Fruit fly (Drosophila melanogaster) whole organism, embryonic: Measurements from ENCODE around the gene CG10348.
A peak's percentile ranks its signal among the peaks of the same experiment; 100 is the strongest.

ENCODE experiments used
- Adf1 ChIP-seq: fragments of 200-800 bp; sonication (Bioruptor generic); IDR thresholded peaks from 2 replicates; pipeline ENCODE4 v1.3.6; 2022; ENCODE audit warnings: missing biosample characterization, missing genetic modification characterization
- Atf-2 ChIP-seq: fragments of 200-800 bp; sonication (Bioruptor generic); optimal IDR thresholded peaks from 2 replicates; lab custom pipeline; 2016; ENCODE audit warnings: missing biosample characterization, missing genetic modification characterization
- Atf3 ChIP-seq: fragments of 200-800 bp; sonication (Bioruptor generic); optimal IDR thresholded peaks from 3 replicates; lab custom pipeline; 2016; ENCODE audit warnings: missing biosample characterization, missing genetic modification characterization
- CG10565 ChIP-seq: fragments of 200-800 bp; sonication (Bioruptor generic); optimal IDR thresholded peaks from 3 replicates; lab custom pipeline; 2016; ENCODE audit warnings: missing biosample characterization, mild to moderate bottlenecking, missing genetic modification characterization
- CG11560 ChIP-seq: fragments of 200-800 bp; sonication (Bioruptor generic); IDR thresholded peaks from 3 replicates; pipeline ENCODE4 v1.3.6; 2022; ENCODE audit warnings: missing biosample characterization, missing genetic modification characterization
- CG14014 ChIP-seq: fragments of 200-800 bp; sonication (Bioruptor generic); IDR thresholded peaks from 2 replicates; pipeline ENCODE4 v1.3.6; 2022; ENCODE audit warnings: missing biosample characterization, missing genetic modification characterization
- CG15011 ChIP-seq: fragments of 200-800 bp; sonication (Bioruptor generic); optimal IDR thresholded peaks from 3 replicates; lab custom pipeline; 2018; ENCODE audit warnings: missing biosample characterization, mild to moderate bottlenecking, missing genetic modification characterization
- CG18764 ChIP-seq: fragments of 200-800 bp; sonication (Bioruptor generic); optimal IDR thresholded peaks from 3 replicates; lab custom pipeline; 2016; ENCODE audit warnings: missing biosample characterization, missing genetic modification characterization
- CG31365 ChIP-seq: fragments of 200-800 bp; sonication (Bioruptor generic); optimal IDR thresholded peaks from 2 replicates; lab custom pipeline; 2018; ENCODE audit warnings: missing biosample characterization, mild to moderate bottlenecking, missing genetic modification characterization
- CG31388 ChIP-seq: fragments of 200-800 bp; sonication (Bioruptor generic); optimal IDR thresholded peaks from 2 replicates; lab custom pipeline; 2016; ENCODE audit warnings: missing biosample characterization, missing genetic modification characterization
- CG33557 ChIP-seq: fragments of 200-800 bp; sonication (Bioruptor generic); optimal IDR thresholded peaks from 2 replicates; lab custom pipeline; 2019; ENCODE audit warnings: missing biosample characterization, mild to moderate bottlenecking, missing genetic modification characterization, moderate library complexity
- CG3407 ChIP-seq: fragments of 200-800 bp; sonication (Bioruptor generic); optimal IDR thresholded peaks from 2 replicates; lab custom pipeline; 2018; ENCODE audit warnings: missing biosample characterization, mild to moderate bottlenecking, missing genetic modification characterization
- CG42726 ChIP-seq: fragments of 200-800 bp; sonication (Bioruptor generic); IDR thresholded peaks from 2 replicates; pipeline ENCODE4 v1.3.6; 2022; ENCODE audit warnings: missing biosample characterization, missing genetic modification characterization; ENCODE audit not compliant: partially characterized antibody
- CG4360 ChIP-seq: fragments of 200-800 bp; sonication (Bioruptor generic); IDR thresholded peaks from 2 replicates; pipeline ENCODE4 v1.3.6; 2022; ENCODE audit warnings: missing biosample characterization, missing genetic modification characterization
- CG6272 ChIP-seq: fragments of 200-800 bp; sonication (Bioruptor generic); IDR thresholded peaks from 2 replicates; pipeline ENCODE4 v1.3.6; 2022; ENCODE audit warnings: missing biosample characterization, missing genetic modification characterization
- CG6654 ChIP-seq: fragments of 200-800 bp; sonication (Bioruptor generic); optimal IDR thresholded peaks from 2 replicates; lab custom pipeline; 2017; ENCODE audit warnings: missing biosample characterization, mild to moderate bottlenecking, missing genetic modification characterization
- CG6791 ChIP-seq: fragments of 200-800 bp; sonication (Bioruptor generic); IDR thresholded peaks from 3 replicates; pipeline ENCODE4 v1.3.6; 2022; ENCODE audit warnings: missing biosample characterization, missing genetic modification characterization; ENCODE audit not compliant: partially characterized antibody
- CG7786 ChIP-seq: fragments of 200-800 bp; sonication (Bioruptor generic); optimal IDR thresholded peaks from 2 replicates; lab custom pipeline; 2016; ENCODE audit warnings: missing biosample characterization, missing genetic modification characterization
- CG9932 ChIP-seq: fragments of 200-800 bp; sonication (Bioruptor generic); IDR thresholded peaks from 2 replicates; pipeline ENCODE4 v1.3.6; 2022; ENCODE audit warnings: missing biosample characterization, missing genetic modification characterization
- Dfd ChIP-seq, 2 experiments: fragments of >200 bp; optimal IDR thresholded peaks; 2 replicates each; lab custom pipeline; 2017; ENCODE audit warnings: missing biosample characterization in 2 of 2, missing genetic modification characterization in 2 of 2
- Eip74EF ChIP-seq, 2 experiments: fragments of 200-800 bp in 1 of 2; fragments of >200 bp in 1 of 2; sonication (Bioruptor generic) in 1 of 2; optimal IDR thresholded peaks; 2 replicates each; lab custom pipeline; 2017 to 2019; ENCODE audit warnings: missing biosample characterization in 2 of 2, missing genetic modification characterization in 2 of 2, mild to moderate bottlenecking in 1 of 2, moderate library complexity in 1 of 2
- GATAe ChIP-seq: fragments of 200-800 bp; sonication (Bioruptor generic); conservative IDR thresholded peaks from 2 replicates; pipeline ENCODE4 v1.3.6; 2022; ENCODE audit warnings: missing biosample characterization, missing genetic modification characterization
- H15 ChIP-seq: fragments of 200-800 bp; sonication (Bioruptor generic); IDR thresholded peaks from 3 replicates; pipeline ENCODE4 v1.3.6; 2022; ENCODE audit warnings: missing biosample characterization, missing genetic modification characterization
- Hr78 ChIP-seq, 2 experiments: fragments of 200-800 bp in 1 of 2; fragments of >200 bp in 1 of 2; sonication (Bioruptor generic) in 1 of 2; optimal IDR thresholded peaks; 2 replicates each; lab custom pipeline; 2017 to 2019; ENCODE audit warnings: missing biosample characterization in 2 of 2, missing genetic modification characterization in 2 of 2, mild to moderate bottlenecking in 1 of 2, moderate library complexity in 1 of 2
- NFAT ChIP-seq: fragments of 200-800 bp; sonication (Bioruptor generic); IDR thresholded peaks from 2 replicates; pipeline ENCODE4 v1.3.6; 2022; ENCODE audit warnings: missing biosample characterization, missing genetic modification characterization
- Opbp ChIP-seq: fragments of 200-800 bp; sonication (Bioruptor generic); IDR thresholded peaks from 3 replicates; pipeline ENCODE4 v1.3.6; 2022; ENCODE audit warnings: missing biosample characterization, missing genetic modification characterization; ENCODE audit not compliant: partially characterized antibody
- Rfx ChIP-seq: fragments of 200-800 bp; sonication (Bioruptor generic); IDR thresholded peaks from 2 replicates; pipeline ENCODE4 v1.3.6; 2022; ENCODE audit warnings: missing biosample characterization, missing genetic modification characterization
- Rx ChIP-seq: fragments of 200-800 bp; sonication (Bioruptor generic); IDR thresholded peaks from 2 replicates; pipeline ENCODE4 v1.3.6; 2022; ENCODE audit warnings: missing biosample characterization, missing genetic modification characterization
- Side ChIP-seq: fragments of 200-800 bp; sonication (Bioruptor generic); optimal IDR thresholded peaks from 2 replicates; lab custom pipeline; 2016; ENCODE audit warnings: missing biosample characterization, missing genetic modification characterization
- Spps ChIP-seq: fragments of 200-800 bp; sonication (Bioruptor generic); optimal IDR thresholded peaks from 2 replicates; lab custom pipeline; 2018; ENCODE audit warnings: missing biosample characterization, mild to moderate bottlenecking, missing genetic modification characterization
- Taf1 ChIP-seq: fragments of 200-800 bp; sonication (Bioruptor generic); IDR thresholded peaks from 2 replicates; pipeline ENCODE4 v1.3.6; 2022; ENCODE audit warnings: missing biosample characterization, missing genetic modification characterization
- Tbp ChIP-seq: fragments of >200 bp; optimal IDR thresholded peaks from 2 replicates; lab custom pipeline; 2018; ENCODE audit warnings: missing biosample characterization, missing genetic modification characterization
- ac ChIP-seq: fragments of 200-800 bp; sonication (Bioruptor generic); optimal IDR thresholded peaks from 3 replicates; lab custom pipeline; 2017; ENCODE audit warnings: missing biosample characterization, mild to moderate bottlenecking, missing genetic modification characterization
- ash1 ChIP-seq: fragments of 200-800 bp; sonication (Bioruptor generic); optimal IDR thresholded peaks from 2 replicates; lab custom pipeline; 2018; ENCODE audit warnings: missing biosample characterization, mild to moderate bottlenecking, missing genetic modification characterization
- br ChIP-seq: fragments of >200 bp; optimal IDR thresholded peaks from 2 replicates; lab custom pipeline; 2017
- da ChIP-seq: fragments of 200-800 bp; sonication (Bioruptor generic); optimal IDR thresholded peaks from 2 replicates; lab custom pipeline; 2016; ENCODE audit warnings: missing biosample characterization, missing genetic modification characterization
- disco-r ChIP-seq: fragments of 200-800 bp; sonication (Bioruptor generic); optimal IDR thresholded peaks from 2 replicates; lab custom pipeline; 2016; ENCODE audit warnings: missing biosample characterization, missing genetic modification characterization
- dm ChIP-seq: fragments of 200-800 bp; sonication (Bioruptor generic); optimal IDR thresholded peaks from 3 replicates; lab custom pipeline; 2016; ENCODE audit warnings: missing biosample characterization, missing genetic modification characterization
- ewg ChIP-seq: fragments of 200-800 bp; sonication (Bioruptor generic); optimal IDR thresholded peaks from 3 replicates; lab custom pipeline; 2017; ENCODE audit warnings: mild to moderate bottlenecking, missing biosample characterization, missing genetic modification reagents, missing genetic modification characterization
- gce ChIP-seq: fragments of 200-800 bp; sonication (Bioruptor generic); IDR thresholded peaks from 3 replicates; pipeline ENCODE4 v1.3.6; 2022; ENCODE audit warnings: missing biosample characterization, missing genetic modification characterization
- grn ChIP-seq: fragments of 200-800 bp; sonication (Bioruptor generic); optimal IDR thresholded peaks from 3 replicates; lab custom pipeline; 2017; ENCODE audit warnings: missing biosample characterization, missing genetic modification characterization
- ind ChIP-seq: fragments of 200-800 bp; sonication (Bioruptor generic); optimal IDR thresholded peaks from 3 replicates; lab custom pipeline; 2016; ENCODE audit warnings: missing biosample characterization, missing genetic modification characterization
- jigr1 ChIP-seq: fragments of 200-800 bp; sonication (Bioruptor generic); IDR thresholded peaks from 3 replicates; pipeline ENCODE4 v1.3.6; 2022; ENCODE audit warnings: missing biosample characterization, missing genetic modification characterization
- lbe ChIP-seq: fragments of 200-800 bp; sonication (Bioruptor generic); optimal IDR thresholded peaks from 2 replicates; lab custom pipeline; 2016; ENCODE audit warnings: missing biosample characterization, mild to moderate bottlenecking, missing genetic modification characterization
- lilli ChIP-seq: fragments of 200-800 bp; sonication (Bioruptor generic); optimal IDR thresholded peaks from 3 replicates; lab custom pipeline; 2016; ENCODE audit warnings: missing biosample characterization, missing genetic modification characterization
- pzg ChIP-seq: fragments of 200-800 bp; sonication (Bioruptor generic); optimal IDR thresholded peaks from 3 replicates; lab custom pipeline; 2018; ENCODE audit warnings: missing biosample characterization, mild to moderate bottlenecking, missing genetic modification characterization, moderate library complexity
- slbo ChIP-seq: fragments of 200-800 bp; sonication (Bioruptor generic); IDR thresholded peaks from 2 replicates; pipeline ENCODE4 v1.3.6; 2022; ENCODE audit warnings: missing biosample characterization, missing genetic modification characterization
- ssp ChIP-seq: fragments of 200-800 bp; sonication (Bioruptor generic); IDR thresholded peaks from 2 replicates; pipeline ENCODE4 v1.3.6; 2022; ENCODE audit warnings: missing biosample characterization, missing genetic modification characterization
- tio ChIP-seq: fragments of 200-800 bp; sonication (Bioruptor generic); optimal IDR thresholded peaks from 2 replicates; lab custom pipeline; 2017; ENCODE audit warnings: missing biosample characterization, missing genetic modification characterization, inconsistent platforms

CG10348 gene

DNA sequence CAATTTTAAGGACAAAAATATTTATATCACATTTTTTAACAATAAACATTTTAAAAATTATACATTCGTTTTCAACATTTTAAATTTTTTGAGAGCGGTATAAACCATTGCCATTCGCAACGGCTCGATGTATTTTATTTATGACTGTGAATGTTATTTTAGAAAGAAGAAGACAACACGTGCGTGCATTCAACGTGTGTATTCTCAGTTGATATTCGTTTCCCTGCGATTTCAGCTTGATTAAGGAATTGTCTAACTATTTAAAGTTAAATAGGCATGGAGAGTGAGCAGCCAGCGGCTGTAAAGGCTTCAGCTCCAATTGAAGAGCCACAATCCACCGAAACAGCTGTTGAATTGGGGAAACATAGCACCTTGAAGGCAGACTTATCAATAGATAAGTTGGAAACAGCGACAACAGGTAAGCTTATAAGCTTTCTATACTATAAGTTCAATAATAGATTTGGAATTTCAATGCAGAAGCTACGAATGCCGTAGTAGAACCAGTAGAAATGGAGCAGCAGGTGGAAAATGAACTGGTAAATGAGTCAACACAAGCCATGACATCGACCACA, 33.7 kb downstream of the CG10348 start, which contains the start of gene CG10341 (continued):
- TF ChIP-seq CG11560 (tag; lab: Robert Waterston, UW): no peak

dm6 chr2L:18695404-18695804, 36.9 kb downstream of the CG10348 start, which contains the start of the genes CG10383 and CG10338:
CG10383 (minus strand) TSS chr2L:18695602.
CG10338 (plus strand) TSS chr2L:18695664.
- TF ChIP-seq Eip74EF (GFP tag; optimal IDR thresholded peaks at IDR 0.05; lab: Kevin White, UChicago) (peak in 1 of 2 experiments; percentile 63), CG6654 (peak; percentile 25), CG9932 (GFP tag; lab: Robert Waterston, UW) (peak; percentile 92), CG4360 (GFP tag; lab: Robert Waterston, UW) (peak; percentile 53), Atf-2 (peak; percentile 91), Taf1 (GFP tag; lab: Robert Waterston, UW) (peak; percentile 84), CG10565 (GFP tag; lab: Kevin White, UChicago) (no peak), dm (GFP tag; lab: Kevin White, UChicago) (peak; percentile 85), CG33557 (GFP tag; lab: Kevin White, UChicago) (peak; percentile 49), GATAe (GFP tag; lab: Robert Waterston, UW) (peak; percentile 83), CG14014 (GFP tag; lab: Robert Waterston, UW) (peak; percentile 88), CG6791 (GFP tag; lab: Robert Waterston, UW) (no peak), tio (GFP tag; lab: Kevin White, UChicago) (peak; percentile 74), CG3407 (GFP tag; lab: Kevin White, UChicago) (peak; percentile 59), br (lab: Kevin White, UChicago) (no peak), disco-r (GFP tag; lab: Kevin White, UChicago) (peak; percentile 79), gce (peak; percentile 53; the same call in 1 of the 3 replicates), Atf3 (GFP tag; lab: Kevin White, UChicago) (peak; percentile 89), ac (no peak), CG31388 (GFP tag; lab: Kevin White, UChicago) (peak; percentile 46), ash1 (GFP tag; lab: Kevin White, UChicago) (no peak), ewg (GFP tag; lab: Kevin White, UChicago) (peak; percentile 72), Adf1 (GFP tag; lab: Robert Waterston, UW) (peak; percentile 56), jigr1 (GFP tag; lab: Robert Waterston, UW) (peak; percentile 68; the same call in 2 of the 3 replicates), Dfd (GFP tag; optimal IDR thresholded peaks at IDR 0.05; lab: Kevin White, UChicago) (no peak), lilli (GFP tag; lab: Kevin White, UChicago) (peak; percentile 95), CG18764 (peak; percentile 62), Tbp (no peak), ind (GFP tag; lab: Kevin White, UChicago) (peak; percentile 90), Hr78 (GFP tag; optimal IDR thresholded peaks at IDR 0.05; lab: Kevin White, UChicago) (no peak), NFAT (GFP tag; lab: Robert Waterston, UW) (peak; percentile 91), H15 (GFP tag; lab: Robert Waterston, UW) (peak; percentile 91), pzg (peak; percentile 90), CG31365 (peak; percentile 60), Spps (peak; percentile 37), CG42726 (GFP tag; lab: Robert Waterston, UW) (peak; percentile 38; the same call in 1 of the 2 replicates), CG7786 (peak; percentile 90), da (GFP tag; lab: Kevin White, UChicago) (peak; percentile 89), Side (GFP tag; lab: Kevin White, UChicago) (peak; percentile 90), CG6272 (GFP tag; lab: Robert Waterston, UW) (peak; percentile 88), Opbp (no peak), slbo (peak; percentile 95), Rfx (GFP tag; lab: Robert Waterston, UW) (peak; percentile 94), CG15011 (peak; percentile 43), lbe (GFP tag; lab: Kevin White, UChicago) (peak; percentile 82), grn (GFP tag; lab: Kevin White, UChicago) (peak; percentile 22), ssp (peak; percentile 71), Rx (GFP tag; lab: Robert Waterston, UW) (peak; percentile 90)
